Worm (Caenorhabditis elegans) whole organism, early embryonic: Measurements from ENCODE around the gene str-180.

Experiments used
- B0310.2 ChIP-seq: sonication (generic microtip); optimal IDR thresholded peaks from 2 replicates; lab custom pipeline; 2016; ENCODE audit warnings: mild to moderate bottlenecking, missing genetic modification characterization, missing compliant biosample characterization
- aly-1 ChIP-seq: sonication (generic microtip); optimal IDR thresholded peaks from 2 replicates; lab custom pipeline; 2016; ENCODE audit warnings: missing genetic modification characterization, missing compliant biosample characterization
- ama-1 ChIP-seq: fragments of 150-350 bp; optimal IDR thresholded peaks from 2 replicates; lab custom pipeline; 2014
- ceh-13 ChIP-seq: fragments of 200-800 bp; sonication (Bioruptor generic); optimal IDR thresholded peaks from 2 replicates; lab custom pipeline; 2018; ENCODE audit warnings: mild to moderate bottlenecking, missing genetic modification characterization, missing compliant biosample characterization
- ceh-36 ChIP-seq: sonication (generic microtip); optimal IDR thresholded peaks from 2 replicates; lab custom pipeline; 2016; ENCODE audit warnings: missing genetic modification characterization, inconsistent platforms, missing compliant biosample characterization
- flt-1 ChIP-seq: fragments of 200-800 bp; sonication (Bioruptor generic); IDR thresholded peaks from 2 replicates; pipeline ENCODE4 v1.3.6; 2022; ENCODE audit warnings: missing genetic modification characterization, missing compliant biosample characterization
- hmg-4 ChIP-seq: fragments of 200-800 bp; sonication (Bioruptor generic); optimal IDR thresholded peaks from 2 replicates; lab custom pipeline; 2018; ENCODE audit warnings: mild to moderate bottlenecking, missing genetic modification characterization, missing compliant biosample characterization
- pes-1 ChIP-seq: fragments of 200-800 bp; sonication (Bioruptor generic); IDR thresholded peaks from 2 replicates; pipeline ENCODE4 v1.3.6; 2022; ENCODE audit warnings: missing genetic modification reagents, missing genetic modification characterization, missing compliant biosample characterization
- scrt-1 ChIP-seq: fragments of 200-800 bp; sonication (Bioruptor generic); IDR thresholded peaks from 2 replicates; pipeline ENCODE4 v1.3.6; 2022; ENCODE audit warnings: missing genetic modification characterization, missing compliant biosample characterization
- sea-1 ChIP-seq: fragments of 200-800 bp; sonication (Bioruptor generic); conservative IDR thresholded peaks from 2 replicates; pipeline ENCODE4 v1.3.6; 2022; ENCODE audit warnings: missing genetic modification characterization, missing compliant biosample characterization
- tbx-11 ChIP-seq: fragments of 200-800 bp; sonication (Bioruptor generic); IDR thresholded peaks from 2 replicates; pipeline ENCODE4 v1.3.6; 2022; ENCODE audit warnings: missing genetic modification characterization, missing compliant biosample characterization
- tbx-37 ChIP-seq: fragments of 200-800 bp; sonication (Bioruptor generic); conservative IDR thresholded peaks from 2 replicates; pipeline ENCODE4 v1.3.6; 2022; ENCODE audit warnings: missing genetic modification reagents, missing genetic modification characterization, missing compliant biosample characterization

DNA sequence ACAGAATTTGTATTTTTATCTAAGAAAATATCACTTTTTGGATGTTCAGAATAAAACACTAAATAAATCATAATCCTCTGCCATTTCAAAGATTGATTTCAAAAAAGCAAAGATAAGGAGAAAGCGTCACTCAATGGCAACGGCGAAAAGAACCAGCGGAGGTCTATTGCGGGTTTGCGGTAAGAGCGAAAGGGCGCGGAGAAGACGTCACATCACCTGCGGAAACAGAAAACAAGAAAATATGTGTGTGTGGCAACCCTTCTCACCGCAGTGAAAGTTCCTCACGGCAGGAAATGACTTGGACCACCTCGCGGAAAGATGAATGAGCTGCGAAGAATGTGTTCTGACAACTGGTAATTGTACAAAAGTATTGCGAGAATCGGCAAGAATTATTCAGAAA is 31.2 kb upstream of the str-180 start:
- no peak for TF ChIP-seq ama-1 (lab: Kevin White, UChicago)
- no peak for TF ChIP-seq scrt-1 (GFP tag; lab: Robert Waterston, UW)
- TF ChIP-seq hmg-4 (GFP tag; lab: Kevin White, UChicago), result no peak
- TF ChIP-seq ceh-36 (tag; lab: Kevin White, UChicago), result no peak
- no peak for TF ChIP-seq tbx-37 (GFP tag; lab: Robert Waterston, UW)
- no peak for TF ChIP-seq B0310.2 (tag; lab: Kevin White, UChicago)
- TF ChIP-seq ceh-13 (GFP tag; lab: Kevin White, UChicago), result no peak
- TF ChIP-seq sea-1 (GFP tag; lab: Robert Waterston, UW), result no peak
- no peak for TF ChIP-seq aly-1 (tag; lab: Kevin White, UChicago)
- TF ChIP-seq tbx-11 (GFP tag; lab: Robert Waterston, UW), result no peak
- TF ChIP-seq pes-1 (GFP tag; lab: Robert Waterston, UW), result no peak
- no peak for TF ChIP-seq flt-1 (GFP tag; lab: Robert Waterston, UW)
